Fruit fly (Drosophila melanogaster) whole organism, embryonic: ENCODE measurements around the gene CBP.

Source experiments
- Ada2b ChIP-seq: fragments of 200-800 bp; sonication (Bioruptor generic); IDR thresholded peaks from 2 replicates; pipeline ENCODE4 v1.3.6; 2022; ENCODE audit warnings: missing biosample characterization, missing genetic modification characterization
- Aef1 ChIP-seq: fragments of 200-800 bp; sonication (Bioruptor generic); IDR thresholded peaks from 3 replicates; pipeline ENCODE4 v1.3.6; 2022; ENCODE audit warnings: missing biosample characterization, missing genetic modification characterization
- Atf6 ChIP-seq: fragments of 200-800 bp; sonication (Bioruptor generic); IDR thresholded peaks from 2 replicates; pipeline ENCODE4 v1.3.6; 2022; ENCODE audit warnings: missing biosample characterization, missing genetic modification characterization
- BEAF-32 ChIP-seq: fragments of 200-800 bp; sonication (Bioruptor generic); optimal IDR thresholded peaks from 3 replicates; lab custom pipeline; 2017; ENCODE audit warnings: missing biosample characterization, missing genetic modification characterization, mild to moderate bottlenecking, moderate library complexity, missing genetic modification reagents
- Bgb ChIP-seq: fragments of 200-800 bp; sonication (Bioruptor generic); IDR thresholded peaks from 2 replicates; pipeline ENCODE4 v1.3.6; 2022; ENCODE audit warnings: missing biosample characterization, missing genetic modification characterization; ENCODE audit not compliant: partially characterized antibody
- CG1024 ChIP-seq: fragments of 200-800 bp; sonication (Bioruptor generic); IDR thresholded peaks from 2 replicates; pipeline ENCODE4 v1.3.6; 2022; ENCODE audit warnings: missing biosample characterization, missing genetic modification characterization
- CG13287 ChIP-seq: fragments of 200-800 bp; sonication (Bioruptor generic); IDR thresholded peaks from 2 replicates; pipeline ENCODE4 v1.3.6; 2022; ENCODE audit warnings: missing biosample characterization, missing genetic modification characterization; ENCODE audit not compliant: partially characterized antibody
- CG15696 ChIP-seq: fragments of 200-800 bp; sonication (Bioruptor generic); optimal IDR thresholded peaks from 2 replicates; lab custom pipeline; 2019; ENCODE audit warnings: missing biosample characterization, mild to moderate bottlenecking, missing genetic modification characterization, moderate library complexity
- CG17802 ChIP-seq: fragments of 200-800 bp; sonication (Bioruptor generic); optimal IDR thresholded peaks from 2 replicates; lab custom pipeline; 2018; ENCODE audit warnings: missing biosample characterization, mild to moderate bottlenecking, missing genetic modification characterization, moderate library complexity
- CG2120 ChIP-seq: fragments of 200-800 bp; sonication (Bioruptor generic); optimal IDR thresholded peaks from 3 replicates; lab custom pipeline; 2016; ENCODE audit warnings: missing biosample characterization, missing genetic modification characterization
- CG3163 ChIP-seq: fragments of 200-800 bp; sonication (Bioruptor generic); optimal IDR thresholded peaks from 3 replicates; lab custom pipeline; 2016; ENCODE audit warnings: missing biosample characterization, missing genetic modification characterization
- CG34422 ChIP-seq: fragments of 200-800 bp; sonication (Bioruptor generic); IDR thresholded peaks from 3 replicates; pipeline ENCODE4 v1.3.6; 2022; ENCODE audit warnings: missing biosample characterization, missing genetic modification characterization
- CG8089 ChIP-seq: fragments of 200-800 bp; sonication (Bioruptor generic); optimal IDR thresholded peaks from 3 replicates; lab custom pipeline; 2016; ENCODE audit warnings: missing biosample characterization, missing genetic modification characterization
- CG8478 ChIP-seq: fragments of >200 bp; optimal IDR thresholded peaks from 2 replicates; lab custom pipeline; 2018
- CG9727 ChIP-seq: fragments of 200-800 bp; sonication (Bioruptor generic); optimal IDR thresholded peaks from 3 replicates; lab custom pipeline; 2017; ENCODE audit warnings: missing biosample characterization, mild to moderate bottlenecking, missing genetic modification characterization
- D ChIP-seq, 2 experiments: fragments of 200-800 bp in 1 of 2; fragments of >200 bp in 1 of 2; sonication (Bioruptor generic) in 1 of 2; optimal IDR thresholded peaks; 2 replicates in 1 of 2; 3 replicates in 1 of 2; lab custom pipeline; 2017; ENCODE audit warnings: mild to moderate bottlenecking in 1 of 2, missing biosample characterization in 1 of 2, missing genetic modification characterization in 1 of 2, missing genetic modification reagents in 1 of 2
- Hr3 ChIP-seq: fragments of 200-800 bp; sonication (Bioruptor generic); optimal IDR thresholded peaks from 3 replicates; lab custom pipeline; 2016; ENCODE audit warnings: missing biosample characterization, missing genetic modification characterization
- Hr39 ChIP-seq: fragments of >200 bp; optimal IDR thresholded peaks from 2 replicates; lab custom pipeline; 2017
- MTF-1 ChIP-seq: fragments of 200-800 bp; sonication (Bioruptor generic); optimal IDR thresholded peaks from 2 replicates; lab custom pipeline; 2018; ENCODE audit warnings: missing biosample characterization, mild to moderate bottlenecking, missing genetic modification characterization, borderline replicate concordance
- Mrtf ChIP-seq: fragments of 200-800 bp; sonication (Bioruptor generic); IDR thresholded peaks from 3 replicates; pipeline ENCODE4 v1.3.6; 2022; ENCODE audit warnings: missing biosample characterization, missing genetic modification characterization
- Nf-YA ChIP-seq: fragments of 200-800 bp; sonication (Bioruptor generic); IDR thresholded peaks from 2 replicates; pipeline ENCODE4 v1.3.6; 2022; ENCODE audit warnings: missing biosample characterization, missing genetic modification characterization
- Sox102F ChIP-seq: fragments of 200-800 bp; sonication (Bioruptor generic); optimal IDR thresholded peaks from 2 replicates; lab custom pipeline; 2018; ENCODE audit warnings: missing biosample characterization, mild to moderate bottlenecking, missing genetic modification characterization, moderate library complexity
- Spps ChIP-seq: fragments of 200-800 bp; sonication (Bioruptor generic); optimal IDR thresholded peaks from 2 replicates; lab custom pipeline; 2018; ENCODE audit warnings: missing biosample characterization, mild to moderate bottlenecking, missing genetic modification characterization
- aop ChIP-seq: fragments of 200-800 bp; sonication (Bioruptor generic); IDR thresholded peaks from 2 replicates; pipeline ENCODE4 v1.3.6; 2022; ENCODE audit warnings: missing biosample characterization, missing genetic modification characterization
- ara ChIP-seq: fragments of 200-800 bp; sonication (Bioruptor generic); IDR thresholded peaks from 2 replicates; pipeline ENCODE4 v1.3.6; 2022; ENCODE audit warnings: missing biosample characterization, missing genetic modification characterization
- ase ChIP-seq: fragments of 200-800 bp; sonication (Bioruptor generic); IDR thresholded peaks from 3 replicates; pipeline ENCODE4 v1.3.6; 2022; ENCODE audit warnings: missing biosample characterization, missing genetic modification characterization
- ato ChIP-seq: fragments of 200-800 bp; sonication (Bioruptor generic); IDR thresholded peaks from 2 replicates; pipeline ENCODE4 v1.3.6; 2022; ENCODE audit warnings: missing biosample characterization, missing genetic modification characterization; ENCODE audit not compliant: partially characterized antibody
- bsh ChIP-seq, 2 experiments: fragments of 200-800 bp; sonication (Bioruptor generic); optimal IDR thresholded peaks; 2 replicates each; lab custom pipeline; 2017 to 2018; ENCODE audit warnings: mild to moderate bottlenecking in 2 of 2, missing biosample characterization in 2 of 2, missing genetic modification characterization in 2 of 2, moderate library complexity in 1 of 2
- disco-r ChIP-seq: fragments of 200-800 bp; sonication (Bioruptor generic); optimal IDR thresholded peaks from 2 replicates; lab custom pipeline; 2016; ENCODE audit warnings: missing biosample characterization, missing genetic modification characterization
- dpn ChIP-seq, 2 experiments: fragments of 200-800 bp; sonication (Bioruptor generic); optimal IDR thresholded peaks; 3 replicates each; lab custom pipeline; 2016; ENCODE audit warnings: missing biosample characterization in 2 of 2, missing genetic modification characterization in 2 of 2
- emc ChIP-seq: fragments of 200-800 bp; sonication (Bioruptor generic); optimal IDR thresholded peaks from 2 replicates; lab custom pipeline; 2016; ENCODE audit warnings: missing biosample characterization, missing genetic modification characterization
- ewg ChIP-seq: fragments of 200-800 bp; sonication (Bioruptor generic); optimal IDR thresholded peaks from 3 replicates; lab custom pipeline; 2017; ENCODE audit warnings: mild to moderate bottlenecking, missing biosample characterization, missing genetic modification reagents, missing genetic modification characterization
- fd3F ChIP-seq: fragments of 200-800 bp; sonication (Bioruptor generic); optimal IDR thresholded peaks from 2 replicates; lab custom pipeline; 2018; ENCODE audit warnings: missing biosample characterization, mild to moderate bottlenecking, missing genetic modification characterization, moderate library complexity
- ftz-f1 ChIP-seq: fragments of 200-800 bp; sonication (Bioruptor generic); optimal IDR thresholded peaks from 2 replicates; lab custom pipeline; 2016; ENCODE audit warnings: missing biosample characterization, missing genetic modification characterization
- grn ChIP-seq: fragments of 200-800 bp; sonication (Bioruptor generic); optimal IDR thresholded peaks from 3 replicates; lab custom pipeline; 2017; ENCODE audit warnings: missing biosample characterization, missing genetic modification characterization
- lbe ChIP-seq: fragments of 200-800 bp; sonication (Bioruptor generic); optimal IDR thresholded peaks from 2 replicates; lab custom pipeline; 2016; ENCODE audit warnings: missing biosample characterization, mild to moderate bottlenecking, missing genetic modification characterization
- luna ChIP-seq: fragments of 200-800 bp; sonication (Bioruptor generic); optimal IDR thresholded peaks from 2 replicates; lab custom pipeline; 2016; ENCODE audit warnings: missing biosample characterization, missing genetic modification characterization
- otp ChIP-seq: fragments of 200-800 bp; sonication (Bioruptor generic); IDR thresholded peaks from 3 replicates; pipeline ENCODE4, ENCODE4 v1.3.6; 2022; ENCODE audit warnings: missing biosample characterization, missing genetic modification characterization
- pita ChIP-seq: fragments of 200-800 bp; sonication (Bioruptor generic); optimal IDR thresholded peaks from 2 replicates; lab custom pipeline; 2017; ENCODE audit warnings: missing biosample characterization, mild to moderate bottlenecking, missing genetic modification characterization
- prd ChIP-seq, 3 experiments: fragments of >200 bp in 2 of 3; fragments of 200-800 bp in 1 of 3; sonication (Bioruptor generic) in 1 of 3; optimal IDR thresholded peaks in 2 of 3; IDR thresholded peaks in 1 of 3; 2 replicates in 2 of 3; 3 replicates in 1 of 3; pipeline versions ENCODE4 v1.3.6 to Lab custom; 2017 to 2022; ENCODE audit warnings: missing biosample characterization in 1 of 3, missing genetic modification characterization in 1 of 3
- pros ChIP-seq: fragments of 200-800 bp; sonication (Bioruptor generic); optimal IDR thresholded peaks from 3 replicates; lab custom pipeline; 2019; ENCODE audit warnings: missing biosample characterization, mild to moderate bottlenecking, missing genetic modification characterization, moderate library complexity
- pum ChIP-seq: fragments of 200-800 bp; sonication (Bioruptor generic); optimal IDR thresholded peaks from 2 replicates; lab custom pipeline; 2016; ENCODE audit warnings: missing biosample characterization, missing genetic modification characterization
- salm ChIP-seq: fragments of 200-800 bp; sonication (Bioruptor generic); optimal IDR thresholded peaks from 2 replicates; lab custom pipeline; 2018; ENCODE audit warnings: missing biosample characterization, mild to moderate bottlenecking, missing genetic modification characterization
- sc ChIP-seq, 3 experiments: fragments of >200 bp in 2 of 3; fragments of 200-800 bp in 1 of 3; sonication (Bioruptor generic) in 1 of 3; optimal IDR thresholded peaks; 2 replicates in 2 of 3; 3 replicates in 1 of 3; lab custom pipeline; 2017; ENCODE audit warnings: mild to moderate bottlenecking in 1 of 3, missing biosample characterization in 1 of 3, missing genetic modification characterization in 1 of 3, missing genetic modification reagents in 1 of 3
- schlank ChIP-seq: fragments of 200-800 bp; sonication (Bioruptor generic); optimal IDR thresholded peaks from 2 replicates; lab custom pipeline; 2018; ENCODE audit warnings: missing biosample characterization, mild to moderate bottlenecking, missing genetic modification characterization
- ttk ChIP-seq: fragments of 200-800 bp; sonication (Bioruptor generic); IDR thresholded peaks from 2 replicates; pipeline ENCODE4 v2.1.2; 2022; ENCODE audit warnings: missing biosample characterization, missing genetic modification characterization

The CBP gene

dm6 chrX:7306538-7307477 is 30.3 kb upstream of the CBP start (continued):
- peak; percentile 95 for TF ChIP-seq Hr3 (GFP tag; lab: Kevin White, UChicago)
- TF ChIP-seq schlank (tag; lab: Kevin White, UChicago) = peak; percentile 34
- TF ChIP-seq CG9727 (GFP tag; lab: Kevin White, UChicago) = peak; percentile 99
- TF ChIP-seq pita (GFP tag; lab: Kevin White, UChicago) = no peak
- TF ChIP-seq Bgb (GFP tag; lab: Robert Waterston, UW) = peak; percentile 45; the same call in 1 of the 2 replicates
- peak; percentile 90 for TF ChIP-seq Spps (tag; lab: Kevin White, UChicago)
- no peak for TF ChIP-seq pros (GFP tag; lab: Kevin White, UChicago)
- peak; percentile 67; the same call in 2 of the 3 replicates for TF ChIP-seq Mrtf (GFP tag; lab: Robert Waterston, UW)
- no peak for TF ChIP-seq luna (GFP tag; lab: Kevin White, UChicago)
- TF ChIP-seq otp (GFP tag; lab: Robert Waterston, UW) = peak; percentile 19; the same call in 1 of the 3 replicates
- TF ChIP-seq Ada2b = peak; percentile 57
- peak; percentile 87 for TF ChIP-seq CG2120
- peak; percentile 95 for TF ChIP-seq Sox102F (GFP tag; lab: Kevin White, UChicago)
- TF ChIP-seq CG8089 = peak; percentile 81
- peak; percentile 76 for TF ChIP-seq pum
- no peak for TF ChIP-seq sc (optimal IDR thresholded peaks at IDR 0.05; lab: Kevin White, UChicago)
- peak; percentile 95 for TF ChIP-seq sc (GFP tag; optimal IDR thresholded peaks at IDR 0.05; lab: Kevin White, UChicago)
- TF ChIP-seq CG1024 (GFP tag; lab: Robert Waterston, UW) = 0 out of 2 replicates have a peak, but pooled peaks have one; percentile 6
- TF ChIP-seq lbe (GFP tag; lab: Kevin White, UChicago) = peak; percentile 82
- TF ChIP-seq D (optimal IDR thresholded peaks at IDR 0.05; lab: Kevin White, UChicago) = no peak
- TF ChIP-seq D (GFP tag; optimal IDR thresholded peaks at IDR 0.05; lab: Kevin White, UChicago) = peak; percentile 97
- TF ChIP-seq CG8478 (lab: Kevin White, UChicago) = no peak
- peak; percentile 82; the same call in 2 of the 3 replicates for TF ChIP-seq CG34422 (GFP tag; lab: Robert Waterston, UW)
- no peak for TF ChIP-seq BEAF-32
- peak; percentile 71 for TF ChIP-seq CG17802
- no peak for TF ChIP-seq aop
- TF ChIP-seq fd3F (GFP tag; lab: Kevin White, UChicago) = peak; percentile 89
- TF ChIP-seq Hr39 (lab: Kevin White, UChicago) = no peak
- TF ChIP-seq salm (tag; lab: Kevin White, UChicago) = peak; percentile 84
- peak; percentile 88 for TF ChIP-seq CG15696 (tag; lab: Kevin White, UChicago)
- TF ChIP-seq ewg (GFP tag; lab: Kevin White, UChicago) = peak; percentile 89
- TF ChIP-seq Atf6 (GFP tag; lab: Robert Waterston, UW) = no peak
- peak; percentile 25; the same call in 1 of the 2 replicates for TF ChIP-seq Nf-YA
- no peak for TF ChIP-seq CG3163 (GFP tag; lab: Kevin White, UChicago)
- TF ChIP-seq disco-r (GFP tag; lab: Kevin White, UChicago) = peak; percentile 73
- peak; percentile 45 for TF ChIP-seq MTF-1 (GFP tag; lab: Kevin White, UChicago)
- peak; percentile 70 to 84 for TF ChIP-seq dpn (GFP tag; optimal IDR thresholded peaks at IDR 0.05; lab: Kevin White, UChicago)
- TF ChIP-seq ato (GFP tag; lab: Robert Waterston, UW) = no peak
- TF ChIP-seq grn (GFP tag; lab: Kevin White, UChicago) = peak; percentile 4
- no peak for TF ChIP-seq prd (optimal IDR thresholded peaks at IDR 0.05; lab: Kevin White, UChicago)
- peak; percentile 83; the same call in 2 of the 3 replicates for TF ChIP-seq prd (GFP tag; IDR thresholded peaks at IDR 0.05; lab: Robert Waterston, UW)
- TF ChIP-seq ftz-f1 (GFP tag; lab: Kevin White, UChicago) = no peak
- peak; percentile 63; the same call in 1 of the 3 replicates for TF ChIP-seq ase (GFP tag; lab: Robert Waterston, UW)
- peak; percentile 67 for TF ChIP-seq ara (GFP tag; lab: Robert Waterston, UW)
- TF ChIP-seq ttk (GFP tag; lab: Robert Waterston, UW) = peak; percentile 65; the same call in 1 of the 2 replicates
- TF ChIP-seq bsh (GFP tag; optimal IDR thresholded peaks at IDR 0.05; lab: Kevin White, UChicago) = peak; percentile 90 to 92
- peak; percentile 29 for TF ChIP-seq CG13287
- TF ChIP-seq Aef1 (GFP tag; lab: Robert Waterston, UW) = peak; percentile 60; the same call in 2 of the 3 replicates
- peak; percentile 80 for TF ChIP-seq emc
